Fruit fly (Drosophila melanogaster): ENCODE measurements around the gene toc.

The toc gene

DNA sequence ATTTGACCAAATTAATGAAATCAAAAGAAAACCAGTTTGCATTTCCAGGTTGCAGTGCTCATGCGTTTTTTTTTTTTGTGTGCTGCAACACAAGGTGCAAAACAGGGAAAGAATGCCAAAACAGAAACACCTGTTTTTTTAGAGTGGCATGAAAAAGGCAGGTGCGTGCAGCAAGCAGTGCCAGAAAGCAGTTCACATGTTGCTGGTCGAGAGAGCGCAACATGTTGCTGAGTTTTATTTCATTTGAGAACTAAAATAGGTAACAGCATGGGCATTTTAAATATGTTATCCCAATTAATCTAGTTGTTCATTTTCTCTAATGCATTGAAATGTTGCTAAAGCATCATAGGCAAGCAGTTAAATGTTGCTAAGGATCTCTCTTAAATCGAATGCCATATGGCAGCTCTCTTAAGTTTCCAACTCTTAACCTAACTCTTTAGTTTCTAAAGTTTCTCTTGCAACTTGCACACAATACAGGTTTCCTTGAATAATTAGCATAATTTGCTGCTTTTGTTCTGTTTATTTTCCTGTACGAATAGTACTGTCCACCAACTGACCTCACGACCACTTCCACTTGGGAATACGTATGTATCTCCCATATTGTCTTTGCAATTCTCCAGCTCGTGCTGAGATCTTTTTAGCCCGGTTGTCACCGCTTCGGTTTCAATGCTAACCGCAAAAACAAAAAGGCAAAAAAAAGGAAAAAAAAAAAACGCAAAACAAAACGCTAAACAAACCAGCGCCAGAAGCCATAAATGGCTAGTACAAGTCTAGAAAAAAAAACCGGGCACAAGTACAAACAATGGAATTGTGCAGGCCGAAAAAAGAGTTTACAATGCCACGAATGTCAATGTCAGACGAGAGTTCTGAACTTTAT lies 49.4 kb downstream of the toc start (continued):
- TF ChIP-seq Drgx (GFP tag; IDR thresholded peaks at IDR 0.05) (no peak), CG14050 (GFP tag; IDR thresholded peaks at IDR 0.05) (no peak), CG6683 (GFP tag; optimal IDR thresholded peaks at IDR 0.05) (no peak), Jarid2 (GFP tag; optimal IDR thresholded peaks at IDR 0.05) (no peak), Dbx (GFP tag; IDR thresholded peaks at IDR 0.05) (no peak), nom (GFP tag; optimal IDR thresholded peaks at IDR 0.05) (peak; percentile 70), Hsf (GFP tag; optimal IDR thresholded peaks at IDR 0.05) (no peak), CG2129 (GFP tag; IDR thresholded peaks at IDR 0.05; ENCODE audit: partially characterized antibody) (no peak), pum (GFP tag; optimal IDR thresholded peaks at IDR 0.05) (no peak), Lim3 (GFP tag; IDR thresholded peaks at IDR 0.05) (no peak), mam (GFP tag; optimal IDR thresholded peaks at IDR 0.05) (no peak), ERR (GFP tag; optimal IDR thresholded peaks at IDR 0.05) (no peak), NC2α (GFP tag; optimal IDR thresholded peaks at IDR 0.05) (no peak), CG9609 (GFP tag; optimal IDR thresholded peaks at IDR 0.05) (no peak), bsh (GFP tag; optimal IDR thresholded peaks at IDR 0.05) (peak in 1 of 2 experiments; percentile 46), PHDP (tag; optimal IDR thresholded peaks at IDR 0.05) (no peak), gt (GFP tag; IDR thresholded peaks at IDR 0.05) (no peak), CG9932 (GFP tag; IDR thresholded peaks at IDR 0.05) (no peak), wdn (GFP tag; IDR thresholded peaks at IDR 0.05) (no peak), Dfd (GFP tag; optimal IDR thresholded peaks at IDR 0.05) (peak in 1 of 2 experiments; percentile 7), CG11696 (GFP tag; IDR thresholded peaks at IDR 0.05) (no peak), jumu (GFP tag; optimal IDR thresholded peaks at IDR 0.05) (no peak), kni (GFP tag; optimal IDR thresholded peaks at IDR 0.05) (no peak), bowl (GFP tag; IDR thresholded peaks at IDR 0.05) (no peak), bcd (GFP tag; optimal IDR thresholded peaks at IDR 0.05) (no peak), Mad (GFP tag; optimal IDR thresholded peaks at IDR 0.05) (no peak), phol (tag; optimal IDR thresholded peaks at IDR 0.05) (no peak), chinmo (GFP tag; IDR thresholded peaks at IDR 0.05; ENCODE audit: partially characterized antibody) (peak; percentile 62; the same call in 1 of the 4 replicates), CG7928 (GFP tag; optimal IDR thresholded peaks at IDR 0.05) (no peak), pros (GFP tag; optimal IDR thresholded peaks at IDR 0.05) (no peak), sc (optimal IDR thresholded peaks at IDR 0.05) (no peak), sc (GFP tag; optimal IDR thresholded peaks at IDR 0.05) (no peak), Dip2 (GFP tag; IDR thresholded peaks at IDR 0.05) (no peak), Bteb2 (GFP tag; optimal IDR thresholded peaks at IDR 0.05) (no peak), amos (GFP tag; IDR thresholded peaks at IDR 0.05; ENCODE audit: partially characterized antibody) (no peak), p53 (GFP tag; optimal IDR thresholded peaks at IDR 0.05) (no peak)

- TF ChIP-seq CG3163 (GFP tag; optimal IDR thresholded peaks at IDR 0.05), result no peak
- TF ChIP-seq CG1832 (GFP tag; optimal IDR thresholded peaks at IDR 0.05), result no peak
- peak; percentile 46 for TF ChIP-seq CG6689 (GFP tag; IDR thresholded peaks at IDR 0.05)
- TF ChIP-seq Ssrp (tag; optimal IDR thresholded peaks at IDR 0.05), result peak; percentile 1
- peak; percentile 51 for TF ChIP-seq CG2120 (GFP tag; optimal IDR thresholded peaks at IDR 0.05)
- TF ChIP-seq chinmo (GFP tag; IDR thresholded peaks at IDR 0.05; ENCODE audit: partially characterized antibody), result no peak
- peak; percentile 76 for TF ChIP-seq sens (GFP tag)
- peak; percentile 31 for TF ChIP-seq phol (tag; optimal IDR thresholded peaks at IDR 0.05)
- TF ChIP-seq Ets65A (GFP tag), result peak; percentile 38
- TF ChIP-seq H15 (GFP tag; IDR thresholded peaks at IDR 0.05), result 0 out of 3 replicates have a peak, but pooled peaks have one; percentile 43
- TF ChIP-seq CG16779 (GFP tag; IDR thresholded peaks at IDR 0.05), result no peak
- TF ChIP-seq danr (GFP tag; IDR thresholded peaks at IDR 0.05), result no peak
- TF ChIP-seq az2 (GFP tag; optimal IDR thresholded peaks at IDR 0.05), result peak; percentile 23
- no peak for TF ChIP-seq nom (GFP tag; optimal IDR thresholded peaks at IDR 0.05)
- peak; percentile 58; the same call in 2 of the 3 replicates for TF ChIP-seq ken (GFP tag; IDR thresholded peaks at IDR 0.05)
- peak; percentile 66 for TF ChIP-seq CG14441 (GFP tag; IDR thresholded peaks at IDR 0.05)
- TF ChIP-seq CG10366 (GFP tag; IDR thresholded peaks at IDR 0.05), result peak; percentile 29; the same call in 1 of the 2 replicates
- peak; percentile 5 for TF ChIP-seq Mad (GFP tag; optimal IDR thresholded peaks at IDR 0.05)
- TF ChIP-seq CG4854 (GFP tag; optimal IDR thresholded peaks at IDR 0.05), result no peak
- no peak for TF ChIP-seq Gug (GFP tag; IDR thresholded peaks at IDR 0.05)
These were observed 52.1 kb downstream of the toc start for dm6 chr2L:3092535-3092934.
